Fruit fly (Drosophila melanogaster) whole organism, prepupa: ENCODE results near the gene Pif1A.

Experiments
- Blimp-1 ChIP-seq: fragments of 200-800 bp; sonication (Bioruptor generic); optimal IDR thresholded peaks from 3 replicates; lab custom pipeline; 2017; ENCODE audit warnings: missing biosample characterization, missing genetic modification characterization, mild to moderate bottlenecking, moderate library complexity, missing genetic modification reagents
- CG10631 ChIP-seq: fragments of 200-800 bp; sonication (Bioruptor generic); optimal IDR thresholded peaks from 2 replicates; lab custom pipeline; 2016; ENCODE audit warnings: missing biosample characterization, missing genetic modification characterization
- CG10669 ChIP-seq: fragments of 200-800 bp; sonication (Bioruptor generic); optimal IDR thresholded peaks from 3 replicates; lab custom pipeline; 2018; ENCODE audit warnings: missing biosample characterization, mild to moderate bottlenecking, missing genetic modification characterization, moderate library complexity
- CG15336 ChIP-seq: fragments of 200-800 bp; sonication (Bioruptor generic); IDR thresholded peaks from 2 replicates; pipeline ENCODE4 v1.3.6; 2022; ENCODE audit warnings: missing biosample characterization, missing genetic modification characterization
- CG16779 ChIP-seq: fragments of 200-800 bp; sonication (Bioruptor generic); optimal IDR thresholded peaks from 3 replicates; lab custom pipeline; 2017; ENCODE audit warnings: missing biosample characterization, mild to moderate bottlenecking, missing genetic modification characterization
- CG3032 ChIP-seq: fragments of 200-800 bp; optimal IDR thresholded peaks from 2 replicates; lab custom pipeline; 2019; ENCODE audit warnings: missing biosample characterization, mild to moderate bottlenecking, missing genetic modification characterization, moderate library complexity
- CG34406 ChIP-seq: fragments of 200-800 bp; sonication (Bioruptor generic); optimal IDR thresholded peaks from 3 replicates; lab custom pipeline; 2016; ENCODE audit warnings: missing biosample characterization, missing genetic modification characterization
- CG4318 ChIP-seq: fragments of 200-800 bp; sonication (Bioruptor generic); optimal IDR thresholded peaks from 3 replicates; lab custom pipeline; 2017; ENCODE audit warnings: missing biosample characterization, mild to moderate bottlenecking, missing genetic modification characterization
- CG6792 ChIP-seq: fragments of 200-800 bp; sonication (Bioruptor generic); optimal IDR thresholded peaks from 3 replicates; lab custom pipeline; 2016; ENCODE audit warnings: missing biosample characterization, missing genetic modification characterization
- CG6808 ChIP-seq: fragments of 200-800 bp; sonication (Bioruptor generic); optimal IDR thresholded peaks from 3 replicates; lab custom pipeline; 2017; ENCODE audit warnings: missing biosample characterization, missing genetic modification characterization, mild to moderate bottlenecking, moderate library complexity, missing genetic modification reagents
- CG6854 ChIP-seq: fragments of 200-800 bp; sonication (Bioruptor generic); optimal IDR thresholded peaks from 2 replicates; lab custom pipeline; 2017; ENCODE audit warnings: missing biosample characterization, mild to moderate bottlenecking, missing genetic modification characterization
- CG7368 ChIP-seq: fragments of 200-800 bp; sonication (Bioruptor generic); optimal IDR thresholded peaks from 3 replicates; lab custom pipeline; 2016; ENCODE audit warnings: missing biosample characterization, missing genetic modification characterization
- CG8119 ChIP-seq: fragments of 200-800 bp; sonication (Bioruptor generic); IDR thresholded peaks from 3 replicates; pipeline ENCODE4 v1.3.6; 2022; ENCODE audit warnings: missing biosample characterization, missing genetic modification characterization
- CG8319 ChIP-seq: fragments of 200-800 bp; sonication (Bioruptor generic); optimal IDR thresholded peaks from 3 replicates; lab custom pipeline; 2016; ENCODE audit warnings: missing biosample characterization, missing genetic modification characterization
- Eip75B ChIP-seq: fragments of 200-800 bp; sonication (Bioruptor generic); optimal IDR thresholded peaks from 3 replicates; lab custom pipeline; 2016; ENCODE audit warnings: missing biosample characterization, missing genetic modification characterization
- Eip78C ChIP-seq: fragments of 200-800 bp; sonication (Bioruptor generic); peaks from one replicate; lab custom pipeline; 2016; ENCODE audit warnings: missing biosample characterization, missing genetic modification characterization
- Eip93F ChIP-seq: fragments of 200-800 bp; sonication (Bioruptor generic); optimal IDR thresholded peaks from 2 replicates; lab custom pipeline; 2016; ENCODE audit warnings: missing biosample characterization, mild to moderate bottlenecking, missing genetic modification characterization
- Ets21C ChIP-seq: fragments of 200-800 bp; sonication (Bioruptor generic); optimal IDR thresholded peaks from 3 replicates; lab custom pipeline; 2016; ENCODE audit warnings: missing biosample characterization, missing genetic modification characterization
- Ets96B ChIP-seq: fragments of 200-800 bp; optimal IDR thresholded peaks from 2 replicates; lab custom pipeline; 2019; ENCODE audit warnings: missing biosample characterization, mild to moderate bottlenecking, missing genetic modification characterization, moderate library complexity
- Hr4 ChIP-seq: fragments of 200-800 bp; sonication (Bioruptor generic); optimal IDR thresholded peaks from 3 replicates; lab custom pipeline; 2016; ENCODE audit warnings: missing biosample characterization, missing genetic modification characterization
- Met ChIP-seq: fragments of 200-800 bp; sonication (Bioruptor generic); optimal IDR thresholded peaks from 3 replicates; lab custom pipeline; 2016; ENCODE audit warnings: missing biosample characterization, missing genetic modification characterization
- Sox102F ChIP-seq: fragments of 200-800 bp; sonication (Bioruptor generic); optimal IDR thresholded peaks from 2 replicates; lab custom pipeline; 2016; ENCODE audit warnings: missing biosample characterization, mild to moderate bottlenecking, missing genetic modification characterization
- Sox14 ChIP-seq: fragments of 200-800 bp; sonication (Bioruptor generic); optimal IDR thresholded peaks from 3 replicates; lab custom pipeline; 2016; ENCODE audit warnings: missing biosample characterization, missing genetic modification characterization
- achi ChIP-seq: fragments of 200-800 bp; sonication (Bioruptor generic); optimal IDR thresholded peaks from 3 replicates; lab custom pipeline; 2016; ENCODE audit warnings: missing biosample characterization, missing genetic modification characterization
- acj6 ChIP-seq: fragments of 200-800 bp; sonication (Bioruptor generic); optimal IDR thresholded peaks from 3 replicates; lab custom pipeline; 2016; ENCODE audit warnings: missing biosample characterization, missing genetic modification characterization
- dac ChIP-seq: fragments of 200-800 bp; sonication (Bioruptor generic); optimal IDR thresholded peaks from 2 replicates; lab custom pipeline; 2017; ENCODE audit warnings: missing biosample characterization, mild to moderate bottlenecking, missing genetic modification characterization
- dsx ChIP-seq: fragments of 200-800 bp; optimal IDR thresholded peaks from 3 replicates; lab custom pipeline; 2019; ENCODE audit warnings: missing biosample characterization, mild to moderate bottlenecking, missing genetic modification characterization, moderate library complexity; ENCODE audit not compliant: poor library complexity, severe bottlenecking
- eg ChIP-seq: fragments of 200-800 bp; sonication (Bioruptor generic); IDR thresholded peaks from 3 replicates; pipeline ENCODE4 v1.3.6; 2022; ENCODE audit warnings: missing biosample characterization, missing genetic modification characterization
- esn ChIP-seq: fragments of 200-800 bp; sonication (Bioruptor generic); optimal IDR thresholded peaks from 2 replicates; lab custom pipeline; 2016; ENCODE audit warnings: missing biosample characterization, mild to moderate bottlenecking, missing genetic modification characterization, moderate library complexity
- fd59A ChIP-seq: fragments of 200-800 bp; sonication (Bioruptor generic); optimal IDR thresholded peaks from 2 replicates; lab custom pipeline; 2017; ENCODE audit warnings: missing biosample characterization, mild to moderate bottlenecking, missing genetic modification characterization, missing genetic modification reagents
- pdm3 ChIP-seq: fragments of 200-800 bp; sonication (Bioruptor generic); optimal IDR thresholded peaks from 3 replicates; lab custom pipeline; 2016; ENCODE audit warnings: missing biosample characterization, missing genetic modification characterization
- salr ChIP-seq, 2 experiments: fragments of 200-800 bp; sonication (Bioruptor generic); optimal IDR thresholded peaks; 3 replicates each; lab custom pipeline; 2016 to 2018; ENCODE audit warnings: missing biosample characterization in 2 of 2, missing genetic modification characterization in 2 of 2, mild to moderate bottlenecking in 1 of 2
- spab ChIP-seq: fragments of 200-800 bp; sonication (Bioruptor generic); optimal IDR thresholded peaks from 2 replicates; lab custom pipeline; 2017; ENCODE audit warnings: missing biosample characterization, mild to moderate bottlenecking, missing genetic modification characterization, missing genetic modification reagents
- ss ChIP-seq, 2 experiments: fragments of 200-800 bp; sonication (Bioruptor generic); optimal IDR thresholded peaks; 2 replicates in 1 of 2; 3 replicates in 1 of 2; lab custom pipeline; 2017 to 2018; ENCODE audit warnings: mild to moderate bottlenecking in 2 of 2, missing biosample characterization in 2 of 2, missing genetic modification characterization in 2 of 2, moderate library complexity in 1 of 2
- svp ChIP-seq: fragments of 200-800 bp; sonication (Bioruptor generic); peaks from one replicate; lab custom pipeline; 2016; ENCODE audit warnings: missing biosample characterization, missing genetic modification characterization

Gene Pif1A

DNA sequence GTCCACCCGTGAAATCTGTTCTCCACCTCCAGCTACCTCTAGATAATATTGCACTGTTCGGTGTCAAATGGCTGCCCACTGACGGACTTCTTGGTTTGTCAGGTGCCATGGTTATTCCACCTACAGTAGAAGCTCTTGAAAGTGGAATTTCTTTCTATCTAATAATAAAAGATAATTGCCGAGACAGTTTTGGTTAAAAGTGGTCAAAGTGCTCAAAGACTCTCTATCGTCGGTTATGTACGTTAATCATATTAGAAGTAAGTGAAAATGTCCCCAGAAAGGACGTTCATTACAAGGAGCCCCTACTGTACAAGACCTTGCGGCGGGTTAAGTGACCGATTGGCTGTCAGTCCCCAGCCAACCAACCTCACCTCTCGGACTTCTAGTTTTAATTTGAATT, 56.8 kb downstream of the Pif1A start (continued):
- no peak for TF ChIP-seq Blimp-1
- TF ChIP-seq CG7368 (GFP tag; lab: Kevin White, UChicago), result no peak
- TF ChIP-seq CG6854 (GFP tag; lab: Kevin White, UChicago), result no peak
- peak; percentile 62 for TF ChIP-seq esn (GFP tag; lab: Kevin White, UChicago)
- peak; percentile 64 for TF ChIP-seq Sox102F (GFP tag; lab: Kevin White, UChicago)
- TF ChIP-seq CG3032 (tag; lab: Kevin White, UChicago), result no peak
- no peak for TF ChIP-seq CG8319 (GFP tag; lab: Kevin White, UChicago)
- peak; percentile 63 for TF ChIP-seq CG15336
- peak; percentile 2 for TF ChIP-seq spab (GFP tag; lab: Kevin White, UChicago)
- no peak for TF ChIP-seq fd59A (GFP tag; lab: Kevin White, UChicago)
- peak; percentile 50 for TF ChIP-seq pdm3 (GFP tag; lab: Kevin White, UChicago)
- TF ChIP-seq Sox14, result peak; percentile 73
- TF ChIP-seq salr (GFP tag; optimal IDR thresholded peaks at IDR 0.05; lab: Kevin White, UChicago), result no peak
- no peak for TF ChIP-seq Eip93F
- peak; percentile 72; the same call in 2 of the 3 replicates for TF ChIP-seq eg (GFP tag; lab: Robert Waterston, UW)
- TF ChIP-seq Met (GFP tag; lab: Kevin White, UChicago), result peak; percentile 69
- TF ChIP-seq Hr4, result peak; percentile 50

DNA sequence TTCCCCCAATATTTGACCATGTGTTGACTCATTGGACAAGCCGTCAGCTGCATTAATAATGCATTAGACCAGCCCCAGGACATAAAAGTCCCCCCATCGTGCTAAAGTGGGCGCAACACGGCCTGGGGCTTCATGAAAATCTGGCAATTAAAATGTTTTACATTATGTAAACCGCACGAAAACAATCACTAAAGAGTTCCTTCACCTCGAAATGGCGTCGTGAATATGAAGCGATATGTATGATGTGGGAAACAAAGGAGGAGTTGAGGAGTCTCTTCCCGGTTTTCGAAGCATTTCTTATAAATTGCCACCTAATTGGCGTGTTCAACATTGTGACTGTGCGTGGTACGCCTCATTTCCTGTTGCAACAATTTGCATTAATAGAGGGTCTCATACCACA, 58.3 kb downstream of the Pif1A start:
- TF ChIP-seq achi (no peak), Eip78C (GFP tag; lab: Kevin White, UChicago) (peak; percentile 15)

DNA sequence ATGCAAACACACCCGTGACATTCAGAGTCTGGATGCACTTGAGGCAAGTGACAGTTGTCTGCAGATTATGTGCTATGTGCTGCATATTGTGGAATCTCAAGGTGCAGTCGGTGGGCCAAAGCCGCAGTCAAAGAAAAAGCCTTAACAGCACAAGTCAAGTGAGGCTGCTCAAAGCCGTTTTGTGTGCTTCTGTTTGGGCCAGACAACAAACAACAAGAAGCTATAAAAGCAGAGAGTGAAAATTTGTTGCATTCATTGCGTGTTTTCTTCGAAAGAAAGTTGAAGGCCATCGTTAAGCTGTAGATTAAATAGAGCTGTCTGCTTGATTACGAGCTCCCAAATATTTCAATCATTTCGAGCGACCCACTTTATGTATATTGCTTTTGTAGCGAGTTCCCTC, 59.0 kb downstream of the Pif1A start:
- peak; percentile 21 for TF ChIP-seq Eip78C (GFP tag; lab: Kevin White, UChicago)
- TF ChIP-seq CG16779 (tag; lab: Kevin White, UChicago), result no peak
- TF ChIP-seq CG10631, result no peak
- TF ChIP-seq, all 60 proteins: peak for 1

DNA sequence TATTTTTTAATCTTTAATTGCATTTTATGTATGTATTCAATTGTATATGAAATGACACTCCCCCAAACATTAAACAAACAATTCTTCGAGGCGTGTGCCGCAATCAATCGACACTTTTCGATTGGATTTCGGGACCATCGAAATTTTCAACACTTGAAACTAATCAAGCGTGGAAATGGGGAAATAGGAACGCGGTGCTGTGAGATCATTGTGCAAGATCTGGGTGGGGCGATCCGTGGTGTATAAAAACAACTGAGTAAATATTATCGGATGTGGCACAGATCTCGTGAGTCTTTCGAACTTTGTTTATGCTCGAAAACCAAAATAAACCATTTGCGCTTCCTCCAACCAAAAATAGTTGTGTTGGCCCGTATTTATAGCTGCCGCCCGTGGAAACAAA, 59.7 kb downstream of the Pif1A start:
- TF ChIP-seq Sox102F (GFP tag; lab: Kevin White, UChicago), result no peak
- no peak for TF ChIP-seq CG10669
- TF ChIP-seq dsx (GFP tag; lab: Kevin White, UChicago), result no peak
- no peak for TF ChIP-seq Ets21C (GFP tag; lab: Kevin White, UChicago)
- TF ChIP-seq CG4318 (GFP tag; lab: Kevin White, UChicago), result no peak
- TF ChIP-seq CG34406 (GFP tag; lab: Kevin White, UChicago), result no peak
- no peak for TF ChIP-seq dac (GFP tag; lab: Kevin White, UChicago)
- no peak for TF ChIP-seq CG6792 (GFP tag; lab: Kevin White, UChicago)
- TF ChIP-seq acj6 (GFP tag; lab: Kevin White, UChicago), result no peak
- no peak for TF ChIP-seq CG8119
- no peak for TF ChIP-seq Blimp-1
- TF ChIP-seq, all 60 proteins: peak for 0

DNA sequence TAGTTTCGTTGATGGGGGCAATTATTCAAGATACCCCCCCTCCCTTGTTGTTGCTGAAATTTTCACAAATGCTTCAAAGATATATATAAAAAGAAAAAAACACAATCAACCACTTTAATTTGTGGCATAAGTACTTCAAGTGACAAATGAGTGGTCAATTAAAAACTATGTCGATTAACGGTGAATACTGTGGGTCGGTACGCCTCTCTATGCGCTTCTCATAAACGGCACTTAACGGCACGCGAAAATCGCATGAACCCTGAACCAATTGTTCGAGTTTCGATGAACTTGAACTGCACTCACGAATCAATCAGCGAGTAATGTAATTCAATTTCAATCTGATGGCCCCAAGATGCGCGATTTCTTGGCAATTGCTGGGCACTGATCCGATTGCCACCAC, 60.9 kb downstream of the Pif1A start:
- TF ChIP-seq svp (GFP tag; lab: Kevin White, UChicago), result peak; percentile 74
- TF ChIP-seq Ets96B, result no peak

DNA sequence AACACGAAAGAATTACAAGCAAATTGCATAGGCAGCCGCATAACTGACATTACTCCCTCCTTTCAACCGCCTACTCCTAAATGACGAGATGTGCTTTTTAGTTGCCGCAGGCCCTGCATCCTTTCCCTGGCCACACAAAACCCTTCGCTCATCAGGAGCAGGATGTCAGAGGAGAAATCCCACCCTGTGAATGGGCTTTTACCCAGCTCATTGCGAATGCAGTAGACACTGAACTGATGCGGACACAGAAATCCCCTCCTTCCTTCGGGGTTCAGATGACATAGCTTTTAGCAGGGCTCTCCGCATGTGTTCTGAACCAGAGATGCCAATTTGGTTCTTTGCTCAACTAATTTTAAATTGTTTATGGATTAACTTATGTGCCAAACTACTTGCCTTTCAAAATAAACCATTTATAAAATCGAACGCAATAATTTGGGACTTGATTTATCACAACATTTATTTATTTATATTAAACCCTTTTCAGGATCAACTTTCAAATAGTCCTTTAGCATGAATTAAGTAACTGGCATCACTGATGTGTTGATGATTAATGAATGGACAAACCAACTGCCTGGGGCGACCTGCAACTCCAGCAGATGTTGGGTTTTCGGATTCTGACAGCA, 61.7 kb downstream of the Pif1A start:
- TF ChIP-seq CG10669, result peak; percentile 6
- peak; percentile 33 for TF ChIP-seq esn (GFP tag; lab: Kevin White, UChicago)
- TF ChIP-seq CG8119, result no peak
- TF ChIP-seq fd59A (GFP tag; lab: Kevin White, UChicago), result no peak
- peak in 1 of 2 experiments; percentile 25 for TF ChIP-seq ss (GFP tag; optimal IDR thresholded peaks at IDR 0.05; lab: Kevin White, UChicago)
- TF ChIP-seq Eip78C (GFP tag; lab: Kevin White, UChicago), result peak; percentile 16
- peak; percentile 6 for TF ChIP-seq spab (GFP tag; lab: Kevin White, UChicago)
- TF ChIP-seq Met (GFP tag; lab: Kevin White, UChicago), result peak; percentile 24
- TF ChIP-seq CG16779 (tag; lab: Kevin White, UChicago), result no peak
- TF ChIP-seq salr (GFP tag; optimal IDR thresholded peaks at IDR 0.05; lab: Kevin White, UChicago), result no peak
- TF ChIP-seq achi, result peak; percentile 3
- TF ChIP-seq svp (GFP tag; lab: Kevin White, UChicago), result peak; percentile 48
- TF ChIP-seq CG6808 (GFP tag; lab: Kevin White, UChicago), result peak; percentile 27
- peak; percentile 48 for TF ChIP-seq Ets96B
- TF ChIP-seq Eip75B (GFP tag; lab: Kevin White, UChicago), result peak; percentile 27
- TF ChIP-seq, all 60 proteins: peak for 11
